Worm (Caenorhabditis elegans) whole organism, dauer: ENCODE results near the gene F44E7.7.
"Not testable (repeated sequence)": the region's sequence is repeated elsewhere in the genome, so short reads cannot be mapped to it uniquely, and the experiment has no call there.

Experiments
- unc-62 ChIP-seq: sonication (generic microtip); optimal IDR thresholded peaks from 2 replicates; lab custom pipeline; 2017; ENCODE audit warnings: missing biosample characterization, missing genetic modification reagents, missing genetic modification characterization

The F44E7.7 gene

ce11 chrV:5790497-5791280 is 5.4 kb upstream of the F44E7.7 start, which contains the start of the genes nhr-142 and F44E7.9:
Gene nhr-142 (minus strand): TSS chrV:5790553.
Gene F44E7.9 (plus strand): TSS chrV:5791230.
- no peak for TF ChIP-seq unc-62 (GFP tag; lab: Kevin White, UChicago)

- no peak for TF ChIP-seq unc-62 (GFP tag; lab: Kevin White, UChicago)
Measured at ce11 chrV:5788650-5789049, 3.4 kb upstream of the F44E7.7 start.

ce11 chrV:5782687-5783086 is 2.6 kb downstream of the F44E7.7 start, which contains the start of gene fbxa-183:
Gene fbxa-183 (minus strand): TSS chrV:5782787.
- no peak for TF ChIP-seq unc-62 (GFP tag; lab: Kevin White, UChicago)

ce11 chrV:5780713-5781360 is 4.4 kb downstream of the F44E7.7 start, which contains the start of gene F44E7.5:
Gene F44E7.5 (minus strand): TSS chrV:5780922.
- TF ChIP-seq unc-62 (GFP tag; lab: Kevin White, UChicago), result no peak

- TF ChIP-seq unc-62 (GFP tag; lab: Kevin White, UChicago), result no peak
Measured at ce11 chrV:5779984-5780383, 5.3 kb downstream of the F44E7.7 start.

- TF ChIP-seq unc-62 (GFP tag; lab: Kevin White, UChicago), result not testable (repeated sequence)
Measured at ce11 chrV:5776941-5777340, 8.3 kb downstream of the F44E7.7 start, which contains the start of gene F44E7.4. Gene F44E7.4 (minus strand): TSS chrV:5776953.

ce11 chrV:5774137-5774536 is 11.1 kb downstream of the F44E7.7 start:
- no peak for TF ChIP-seq unc-62 (GFP tag; lab: Kevin White, UChicago)

- no peak for TF ChIP-seq unc-62 (GFP tag; lab: Kevin White, UChicago)
Measured at ce11 chrV:5772503-5772902, 12.8 kb downstream of the F44E7.7 start.

ce11 chrV:5771627-5772026 is 13.6 kb downstream of the F44E7.7 start, which contains the start of gene F44E7.3:
Gene F44E7.3 (plus strand): TSS chrV:5771945.
- TF ChIP-seq unc-62 (GFP tag; lab: Kevin White, UChicago), result no peak

ce11 chrV:5769999-5770398 is 15.3 kb downstream of the F44E7.7 start:
- no peak for TF ChIP-seq unc-62 (GFP tag; lab: Kevin White, UChicago)

ce11 chrV:5769500-5769899 is 15.8 kb downstream of the F44E7.7 start:
- TF ChIP-seq unc-62 (GFP tag; lab: Kevin White, UChicago), result no peak

- no peak for TF ChIP-seq unc-62 (GFP tag; lab: Kevin White, UChicago)
Measured at ce11 chrV:5768292-5768695, 17.0 kb downstream of the F44E7.7 start.

ce11 chrV:5765081-5765480 is 20.2 kb downstream of the F44E7.7 start, which contains the start of gene pgph-2:
Gene pgph-2 (plus strand): TSS chrV:5765127.
- TF ChIP-seq unc-62 (GFP tag; lab: Kevin White, UChicago), result no peak

- TF ChIP-seq unc-62 (GFP tag; lab: Kevin White, UChicago), result no peak
Measured at ce11 chrV:5763787-5764186, 21.5 kb downstream of the F44E7.7 start, which contains the start of gene pgph-3. Gene pgph-3 (minus strand): TSS chrV:5763846.

ce11 chrV:5760132-5760531 is 25.1 kb downstream of the F44E7.7 start, which contains the start of gene C53A3.1:
Gene C53A3.1 (minus strand): TSS chrV:5760232.
- TF ChIP-seq unc-62 (GFP tag; lab: Kevin White, UChicago), result no peak

- no peak for TF ChIP-seq unc-62 (GFP tag; lab: Kevin White, UChicago)
Measured at ce11 chrV:5758780-5759179, 26.5 kb downstream of the F44E7.7 start, which contains the start of gene C53A3.4. Gene C53A3.4 (minus strand): TSS chrV:5758880.
